Fruit fly (Drosophila melanogaster): ENCODE results near the gene CG8132.

Gene CG8132

dm6 chr3R:9399951-9400392, 1.3 kb upstream of the CG8132 start, which contains the start of gene CG34117 (continued):
- TF ChIP-seq seq (GFP tag; IDR thresholded peaks at IDR 0.05) (peak; percentile 68), CG13424 (tag; optimal IDR thresholded peaks at IDR 0.05) (peak; percentile 82), Mes4 (GFP tag; optimal IDR thresholded peaks at IDR 0.05) (no peak), Xrp1 (GFP tag; IDR thresholded peaks at IDR 0.05) (peak; percentile 90), so (GFP tag; IDR thresholded peaks at IDR 0.05) (peak; percentile 83), kni (GFP tag; optimal IDR thresholded peaks at IDR 0.05) (no peak), grn (GFP tag; optimal IDR thresholded peaks at IDR 0.05) (no peak), wdn (GFP tag; IDR thresholded peaks at IDR 0.05) (peak; percentile 79), CG8478 (optimal IDR thresholded peaks at IDR 0.05) (no peak), CG1529 (GFP tag; optimal IDR thresholded peaks at IDR 0.05) (peak; percentile 45), Fer2 (tag; optimal IDR thresholded peaks at IDR 0.05) (peak; percentile 70), CG32532 (GFP tag; IDR thresholded peaks at IDR 0.05) (peak; percentile 90), dysf (GFP tag; IDR thresholded peaks at IDR 0.05) (peak; percentile 76; the same call in 2 of the 3 replicates), CG6272 (GFP tag; IDR thresholded peaks at IDR 0.05) (peak; percentile 30; the same call in 1 of the 2 replicates), CG3281 (GFP tag; optimal IDR thresholded peaks at IDR 0.05) (peak; percentile 82), CG9876 (GFP tag; optimal IDR thresholded peaks at IDR 0.05) (no peak), wek (GFP tag; optimal IDR thresholded peaks at IDR 0.05) (no peak), Hsf (GFP tag; optimal IDR thresholded peaks at IDR 0.05) (peak; percentile 66), CG6683 (GFP tag; optimal IDR thresholded peaks at IDR 0.05) (peak; percentile 57), trh (GFP tag; optimal IDR thresholded peaks at IDR 0.05) (peak; percentile 67), CG6765 (GFP tag; optimal IDR thresholded peaks at IDR 0.05) (peak; percentile 53), bcd (GFP tag; optimal IDR thresholded peaks at IDR 0.05) (peak; percentile 61), PHDP (tag; optimal IDR thresholded peaks at IDR 0.05) (peak; percentile 85), CG6813 (GFP tag; optimal IDR thresholded peaks at IDR 0.05) (peak; percentile 68), CG1024 (GFP tag; IDR thresholded peaks at IDR 0.05) (peak; percentile 67), disco-r (GFP tag; optimal IDR thresholded peaks at IDR 0.05) (no peak), CG3407 (GFP tag; optimal IDR thresholded peaks at IDR 0.05) (peak; percentile 13), lmd (GFP tag; IDR thresholded peaks at IDR 0.05) (peak; percentile 76), sens-2 (GFP tag; IDR thresholded peaks at IDR 0.05) (0 out of 2 replicates have a peak, but pooled peaks have one; percentile 46), CG1832 (GFP tag; optimal IDR thresholded peaks at IDR 0.05) (no peak), CG11504 (tag; optimal IDR thresholded peaks at IDR 0.05) (peak; percentile 80), vfl (GFP tag; optimal IDR thresholded peaks at IDR 0.05) (peak; percentile 64), CG4424 (GFP tag; optimal IDR thresholded peaks at IDR 0.05) (peak; percentile 81), CG8388 (GFP tag; optimal IDR thresholded peaks at IDR 0.05) (peak; percentile 80), cwo (GFP tag; optimal IDR thresholded peaks at IDR 0.05) (peak; percentile 66), CG6689 (GFP tag; IDR thresholded peaks at IDR 0.05) (peak; percentile 76), Dfd (GFP tag; optimal IDR thresholded peaks at IDR 0.05) (no peak), CG12299 (tag; optimal IDR thresholded peaks at IDR 0.05) (peak; percentile 83), ind (GFP tag; optimal IDR thresholded peaks at IDR 0.05) (peak; percentile 87), CG5245 (GFP tag; optimal IDR thresholded peaks at IDR 0.05) (peak; percentile 64), CG12391 (tag; optimal IDR thresholded peaks at IDR 0.05) (peak; percentile 91), Gug (GFP tag; IDR thresholded peaks at IDR 0.05) (peak; percentile 67; the same call in 3 of the 4 replicates), Opbp (GFP tag; IDR thresholded peaks at IDR 0.05; ENCODE audit: partially characterized antibody) (no peak), CG11247 (GFP tag; IDR thresholded peaks at IDR 0.05) (peak; percentile 73), CG2712 (tag; optimal IDR thresholded peaks at IDR 0.05) (peak; percentile 88), CG2199 (GFP tag; IDR thresholded peaks at IDR 0.05) (peak; percentile 16; the same call in 1 of the 3 replicates), zf30C (GFP tag; optimal IDR thresholded peaks at IDR 0.05) (peak; percentile 2), fd96Cb (tag; optimal IDR thresholded peaks at IDR 0.05) (peak; percentile 72), her (GFP tag; optimal IDR thresholded peaks at IDR 0.05) (peak; percentile 17), CG2875 (GFP tag; optimal IDR thresholded peaks at IDR 0.05) (peak; percentile 48), crol (GFP tag; IDR thresholded peaks at IDR 0.05) (no peak)
